Worm (Caenorhabditis elegans) whole organism, L3 larva: Measurements from ENCODE around the gene dmd-10.

Experiments used
- aly-2 ChIP-seq: fragments of 150-350 bp; optimal IDR thresholded peaks from 2 replicates; lab custom pipeline; 2014; ENCODE audit warnings: missing biosample characterization, missing genetic modification characterization
- ama-1 ChIP-seq: fragments of 150-350 bp; optimal IDR thresholded peaks from 2 replicates; lab custom pipeline; 2018
- ceh-28 ChIP-seq: fragments of 150-350 bp; optimal IDR thresholded peaks from 2 replicates; lab custom pipeline; 2014; ENCODE audit warnings: missing biosample characterization, missing genetic modification reagents, missing genetic modification characterization
- ceh-9 ChIP-seq: sonication (generic microtip); optimal IDR thresholded peaks from 2 replicates; lab custom pipeline; 2018; ENCODE audit warnings: missing biosample characterization, missing genetic modification characterization
- daf-12 ChIP-seq: fragments of 150-350 bp; optimal IDR thresholded peaks from 2 replicates; lab custom pipeline; 2014; ENCODE audit warnings: missing biosample characterization, missing genetic modification reagents, missing genetic modification characterization
- egl-27 ChIP-seq: sonication (generic microtip); optimal IDR thresholded peaks from 4 replicates; lab custom pipeline; 2017; ENCODE audit warnings: missing biosample characterization, missing genetic modification reagents, missing genetic modification characterization
- elt-2 ChIP-seq: sonication (generic microtip); optimal IDR thresholded peaks from 2 replicates; lab custom pipeline; 2016; ENCODE audit warnings: missing genetic modification reagents, mild to moderate bottlenecking, missing genetic modification characterization, missing compliant biosample characterization
- eor-1 ChIP-seq, 2 experiments: fragments of 150-350 bp; optimal IDR thresholded peaks; 2 replicates each; lab custom pipeline; 2014 to 2018; ENCODE audit warnings: missing biosample characterization in 2 of 2, missing genetic modification characterization in 2 of 2
- fkh-10 ChIP-seq: sonication (generic microtip); optimal IDR thresholded peaks from 2 replicates; lab custom pipeline; 2017; ENCODE audit warnings: missing biosample characterization, missing genetic modification reagents, missing genetic modification characterization
- fos-1 ChIP-seq: fragments of 150-350 bp; optimal IDR thresholded peaks from 2 replicates; lab custom pipeline; 2014; ENCODE audit warnings: missing biosample characterization, missing genetic modification characterization
- jun-1 ChIP-seq: fragments of 150-350 bp; optimal IDR thresholded peaks from 2 replicates; lab custom pipeline; 2014; ENCODE audit warnings: missing biosample characterization, missing genetic modification reagents, missing genetic modification characterization
- lin-39 ChIP-seq: fragments of 150-350 bp; optimal IDR thresholded peaks from 2 replicates; lab custom pipeline; 2018; ENCODE audit warnings: missing biosample characterization, missing genetic modification reagents, missing genetic modification characterization
- lsy-12 ChIP-seq: sonication (generic microtip); optimal IDR thresholded peaks from 2 replicates; lab custom pipeline; 2016; ENCODE audit warnings: mild to moderate bottlenecking, missing genetic modification characterization, missing compliant biosample characterization
- mml-1 ChIP-seq: fragments of 150-350 bp; sonication (generic microtip); optimal IDR thresholded peaks from 3 replicates; lab custom pipeline; 2014; ENCODE audit warnings: missing biosample characterization, missing genetic modification characterization
- nfya-1 ChIP-seq: sonication (generic microtip); optimal IDR thresholded peaks from 2 replicates; lab custom pipeline; 2017; ENCODE audit warnings: missing genetic modification characterization, mild to moderate bottlenecking, missing compliant biosample characterization, antibody characterized with exemption, moderate library complexity; ENCODE audit not compliant: insufficient read depth
- nhr-23 ChIP-seq: fragments of 150-350 bp; optimal IDR thresholded peaks from 2 replicates; lab custom pipeline; 2014; ENCODE audit warnings: missing biosample characterization, missing genetic modification reagents, missing genetic modification characterization
- nhr-237 ChIP-seq: fragments of 150-350 bp; optimal IDR thresholded peaks from 2 replicates; lab custom pipeline; 2014; ENCODE audit warnings: missing biosample characterization, missing genetic modification characterization
- nhr-25 ChIP-seq: sonication (generic microtip); optimal IDR thresholded peaks from 2 replicates; lab custom pipeline; 2017; ENCODE audit warnings: missing biosample characterization, missing genetic modification characterization
- nhr-28 ChIP-seq: fragments of 150-350 bp; optimal IDR thresholded peaks from 2 replicates; lab custom pipeline; 2014; ENCODE audit warnings: missing biosample characterization, missing genetic modification characterization
- nhr-43 ChIP-seq: sonication (generic microtip); optimal IDR thresholded peaks from 2 replicates; lab custom pipeline; 2016; ENCODE audit warnings: mild to moderate bottlenecking, missing genetic modification characterization, missing compliant biosample characterization; ENCODE audit not compliant: poor library complexity, severe bottlenecking
- nhr-67 ChIP-seq: fragments of 150-350 bp; optimal IDR thresholded peaks from 2 replicates; lab custom pipeline; 2014; ENCODE audit warnings: missing biosample characterization, missing genetic modification characterization
- nhr-76 ChIP-seq: fragments of 150-350 bp; sonication (generic microtip); optimal IDR thresholded peaks from 5 replicates; lab custom pipeline; 2014; ENCODE audit warnings: missing biosample characterization, missing genetic modification characterization
- pha-4 ChIP-seq: fragments of 150-350 bp; optimal IDR thresholded peaks from 2 replicates; lab custom pipeline; 2014; ENCODE audit warnings: missing biosample characterization, missing genetic modification reagents, missing genetic modification characterization
- pqm-1 ChIP-seq: fragments of 150-350 bp; optimal IDR thresholded peaks from 2 replicates; lab custom pipeline; 2017; ENCODE audit warnings: missing biosample characterization, missing genetic modification characterization, inconsistent platforms
- sea-2 ChIP-seq: fragments of 150-350 bp; sonication (generic microtip); optimal IDR thresholded peaks from 4 replicates; lab custom pipeline; 2014; ENCODE audit warnings: missing biosample characterization, missing genetic modification reagents, missing genetic modification characterization
- skn-1 ChIP-seq: fragments of 150-350 bp; optimal IDR thresholded peaks from 2 replicates; lab custom pipeline; 2014; ENCODE audit warnings: missing biosample characterization, missing genetic modification characterization
- snpc-4 ChIP-seq: fragments of 150-350 bp; optimal IDR thresholded peaks from 2 replicates; lab custom pipeline; 2014; ENCODE audit warnings: missing biosample characterization, missing genetic modification characterization
- tbx-2 ChIP-seq: sonication (generic microtip); optimal IDR thresholded peaks from 2 replicates; lab custom pipeline; 2016; ENCODE audit warnings: mild to moderate bottlenecking, missing genetic modification characterization, missing compliant biosample characterization
- unc-62 ChIP-seq: fragments of 150-350 bp; sonication (generic microtip); optimal IDR thresholded peaks from 4 replicates; lab custom pipeline; 2014; ENCODE audit warnings: missing biosample characterization, missing genetic modification reagents, missing genetic modification characterization
- zag-1 ChIP-seq: fragments of 150-350 bp; optimal IDR thresholded peaks from 2 replicates; lab custom pipeline; 2014; ENCODE audit warnings: missing biosample characterization, missing genetic modification characterization
- ztf-11 ChIP-seq: fragments of 150-350 bp; optimal IDR thresholded peaks from 2 replicates; lab custom pipeline; 2014; ENCODE audit warnings: missing biosample characterization, missing genetic modification characterization
- ztf-4 ChIP-seq: fragments of 150-350 bp; optimal IDR thresholded peaks from 2 replicates; lab custom pipeline; 2014; ENCODE audit warnings: missing biosample characterization, missing genetic modification characterization

Gene dmd-10

DNA sequence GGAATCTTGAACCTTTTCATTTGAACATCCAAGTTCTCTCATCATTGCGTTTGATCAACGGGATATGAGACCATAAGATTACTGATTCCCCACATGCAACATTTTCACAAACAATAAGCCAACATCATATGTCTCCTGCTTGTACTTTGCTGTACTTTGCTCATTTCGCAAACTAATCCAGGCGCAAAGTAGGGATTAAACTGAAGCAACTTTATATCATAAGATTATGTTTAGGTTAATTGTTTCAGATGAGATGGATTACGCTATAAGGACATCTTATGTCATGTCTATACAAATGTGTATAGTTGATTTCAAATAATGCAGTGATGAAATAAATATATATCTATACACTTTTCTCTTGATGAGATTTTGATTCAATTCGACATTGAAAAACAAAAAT lies 6.9 kb downstream of the dmd-10 start:
- TF ChIP-seq elt-2 = no peak
- TF ChIP-seq daf-12 (tag; lab: Kevin White, UChicago) = no peak
- TF ChIP-seq nhr-237 (tag; lab: Kevin White, UChicago) = no peak
- TF ChIP-seq nhr-25 (tag; lab: Kevin White, UChicago) = no peak
- no peak for TF ChIP-seq tbx-2 (tag; lab: Kevin White, UChicago)
- TF ChIP-seq nhr-23 (tag; lab: Kevin White, UChicago) = no peak
- TF ChIP-seq ama-1 (lab: Kevin White, UChicago) = no peak

DNA sequence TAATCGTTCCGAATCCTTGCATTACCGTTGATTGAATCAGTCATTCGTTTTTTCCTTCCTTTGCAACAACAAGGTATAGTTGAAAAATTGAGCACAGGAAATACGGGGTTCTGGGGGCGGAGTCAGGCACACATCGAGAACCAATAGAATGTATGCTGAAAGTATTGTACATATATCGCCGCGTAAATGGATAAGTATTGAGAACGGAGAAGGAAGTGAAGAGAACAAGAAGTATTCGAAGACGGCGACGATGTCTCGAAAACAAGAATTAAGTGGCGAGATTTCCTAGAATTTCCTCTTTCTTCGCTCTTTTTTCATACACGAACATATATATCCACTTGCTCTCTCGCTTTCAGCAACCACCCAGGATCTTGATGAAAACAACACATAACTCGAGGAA lies 15.3 kb downstream of the dmd-10 start:
- TF ChIP-seq fkh-10 (GFP tag; lab: Kevin White, UChicago) (peak; percentile 54), aly-2 (tag; lab: Kevin White, UChicago) (no peak)

DNA sequence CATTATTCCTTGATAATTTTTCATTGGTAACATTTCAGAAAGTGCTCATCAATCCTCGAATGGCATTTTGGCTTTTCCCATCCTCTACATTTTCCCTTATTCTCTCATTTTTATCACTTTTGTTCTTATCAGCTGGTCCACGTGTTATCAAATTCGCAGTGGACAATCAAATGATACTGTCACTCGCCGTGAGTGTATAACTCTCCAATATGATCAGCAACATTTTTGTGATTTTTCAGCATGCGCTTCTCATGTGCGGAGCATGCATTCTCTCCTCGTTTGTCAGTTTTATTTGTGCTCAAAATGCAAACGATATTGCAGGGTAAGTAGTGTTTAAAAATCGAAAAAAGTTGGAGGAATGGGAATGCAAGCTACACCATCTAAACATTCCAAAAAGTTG lies 23.8 kb downstream of the dmd-10 start:
- TF ChIP-seq aly-2 (tag; lab: Kevin White, UChicago) (no peak), pqm-1 (peak; percentile 99), elt-2 (peak; percentile 99), mml-1 (tag; lab: Kevin White, UChicago) (peak; percentile 61), jun-1 (tag; lab: Kevin White, UChicago) (peak; percentile 90), lsy-12 (tag; lab: Kevin White, UChicago) (no peak), ztf-4 (tag; lab: Kevin White, UChicago) (no peak), pha-4 (tag; lab: Kevin White, UChicago) (no peak)
- TF ChIP-seq, all 47 proteins: peak for 4

DNA sequence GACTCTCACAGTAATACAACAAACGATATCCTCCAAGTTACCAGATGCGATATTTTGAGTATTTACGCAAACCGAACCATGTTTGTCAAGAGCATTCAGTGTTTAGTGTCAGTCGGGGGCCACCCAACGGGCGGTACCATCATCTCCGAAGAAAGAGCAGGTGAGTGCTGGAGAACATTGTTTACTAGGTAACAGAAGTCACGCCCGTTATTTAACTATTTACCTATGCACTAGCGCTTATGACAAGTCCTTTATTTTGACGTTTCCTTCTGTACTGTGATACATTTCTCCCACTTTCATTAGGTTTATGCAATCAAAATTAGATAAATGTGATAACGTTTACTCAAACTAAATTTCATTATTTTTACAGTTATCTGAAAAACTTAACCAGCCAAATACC lies 26.8 kb downstream of the dmd-10 start, which contains the start of gene F57B1.6:
Gene F57B1.6 (plus strand): TSS at position 79 of the 400 bp plus-strand sequence.
- no peak for TF ChIP-seq skn-1
- no peak for TF ChIP-seq nhr-43 (tag; lab: Kevin White, UChicago)
- TF ChIP-seq ceh-28 (tag; lab: Kevin White, UChicago) = no peak
- TF ChIP-seq nhr-76 = no peak
- no peak for TF ChIP-seq lin-39
- no peak for TF ChIP-seq daf-12 (tag; lab: Kevin White, UChicago)
- TF ChIP-seq nhr-28 (tag; lab: Kevin White, UChicago) = no peak
- no peak for TF ChIP-seq fos-1 (tag; lab: Kevin White, UChicago)

DNA sequence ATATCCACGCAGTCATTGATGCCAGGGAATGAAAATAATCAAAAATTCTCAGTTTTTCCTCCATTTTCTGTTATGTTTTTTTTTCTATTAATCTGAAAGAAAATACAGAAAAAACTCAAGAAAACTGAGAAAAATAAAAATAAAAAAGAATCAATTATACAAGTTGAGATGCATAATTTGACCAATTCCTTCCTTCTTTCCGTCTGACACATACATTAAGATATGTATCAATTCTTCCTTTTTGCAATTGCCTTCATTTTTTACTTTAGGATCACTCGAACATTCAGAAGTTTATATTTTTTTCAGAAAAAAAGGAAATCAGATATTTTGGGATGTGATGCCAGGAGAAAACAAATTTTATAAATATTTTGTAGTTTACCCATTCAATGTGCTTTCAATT lies 29.0 kb downstream of the dmd-10 start, which contains the start of gene F57B1.5:
Gene F57B1.5 (plus strand): TSS at position 301 of the 400 bp plus-strand sequence.
- TF ChIP-seq fos-1 (tag; lab: Kevin White, UChicago) (no peak), sea-2 (GFP tag; lab: Kevin White, UChicago) (no peak), pqm-1 (no peak), nhr-43 (tag; lab: Kevin White, UChicago) (no peak), daf-12 (tag; lab: Kevin White, UChicago) (no peak)

DNA sequence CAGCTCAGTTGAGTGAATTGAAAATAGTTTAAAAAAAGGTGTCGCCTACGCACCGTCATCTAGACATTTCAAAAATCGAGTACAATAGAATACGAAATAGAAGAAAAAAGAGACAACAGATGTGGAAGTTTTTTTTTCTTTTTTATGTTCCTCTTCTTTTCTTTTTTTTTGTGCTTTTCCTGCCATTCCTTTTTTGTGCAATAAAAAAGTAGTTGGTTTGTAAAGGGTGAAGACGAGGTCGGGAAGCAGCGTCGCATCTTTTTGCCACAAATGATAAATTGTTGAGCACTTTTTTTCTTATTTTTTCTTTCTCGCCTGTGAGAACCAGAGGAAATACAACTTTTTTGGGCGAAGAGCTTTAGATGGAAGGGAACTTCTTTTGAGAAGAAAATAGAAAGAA lies 29.9 kb downstream of the dmd-10 start:
- TF ChIP-seq ceh-9 (tag; lab: Kevin White, UChicago) = no peak
- no peak for TF ChIP-seq elt-2
- TF ChIP-seq nfya-1 (tag; lab: Kevin White, UChicago) = peak; percentile 8
- TF ChIP-seq lin-39 = peak; percentile 32
- TF ChIP-seq fkh-10 (GFP tag; lab: Kevin White, UChicago) = peak; percentile 10
- no peak for TF ChIP-seq egl-27 (tag; lab: Kevin White, UChicago)
- no peak for TF ChIP-seq lsy-12 (tag; lab: Kevin White, UChicago)
- no peak for TF ChIP-seq daf-12 (tag; lab: Kevin White, UChicago)
- TF ChIP-seq unc-62 (GFP tag; lab: Kevin White, UChicago) = no peak
- TF ChIP-seq mml-1 (tag; lab: Kevin White, UChicago) = no peak

DNA sequence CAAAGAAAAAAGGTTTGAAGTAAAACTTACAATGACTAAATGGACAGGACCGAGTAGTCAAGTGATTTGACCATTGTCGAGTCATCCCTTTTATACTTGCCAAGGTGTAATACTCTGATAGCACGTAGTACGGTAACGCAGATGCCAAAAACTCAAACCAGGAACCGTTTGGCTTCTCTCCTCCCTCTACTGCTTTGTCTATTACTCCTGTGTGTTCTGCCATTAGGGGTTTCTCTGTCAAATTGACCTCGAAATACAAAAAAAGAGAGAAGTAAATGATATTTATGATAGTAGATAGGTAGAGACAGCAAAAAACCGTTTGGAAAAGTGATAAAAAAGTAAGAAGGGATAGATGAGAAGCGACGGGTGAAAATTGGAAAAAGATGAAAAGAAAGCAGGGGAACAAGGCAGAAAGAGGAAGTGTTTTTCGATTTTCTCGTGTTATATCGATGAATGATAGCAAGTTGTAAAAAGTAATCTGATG lies 34.2 kb downstream of the dmd-10 start, which contains the start of the genes col-159 and col-160:
Gene col-159 (minus strand): TSS at position 51 of the 484 bp plus-strand sequence.
Gene col-160 (minus strand): TSS at position 63 of the 484 bp plus-strand sequence.
- TF ChIP-seq ceh-28 (tag; lab: Kevin White, UChicago) (peak; percentile 37), nhr-28 (tag; lab: Kevin White, UChicago) (no peak), sea-2 (GFP tag; lab: Kevin White, UChicago) (no peak), nhr-43 (tag; lab: Kevin White, UChicago) (peak; percentile 39), tbx-2 (tag; lab: Kevin White, UChicago) (no peak), snpc-4 (tag; lab: Kevin White, UChicago) (no peak), nhr-25 (tag; lab: Kevin White, UChicago) (peak; percentile 21), fos-1 (tag; lab: Kevin White, UChicago) (no peak), ztf-11 (no peak), ceh-9 (tag; lab: Kevin White, UChicago) (no peak), egl-27 (tag; lab: Kevin White, UChicago) (peak; percentile 61), nhr-67 (no peak), zag-1 (tag; lab: Kevin White, UChicago) (no peak), ztf-4 (tag; lab: Kevin White, UChicago) (no peak), eor-1 (tag; optimal IDR thresholded peaks at IDR 0.05; lab: Kevin White, UChicago) (no peak), daf-12 (tag; lab: Kevin White, UChicago) (no peak), nhr-23 (tag; lab: Kevin White, UChicago) (peak; percentile 79)
- TF ChIP-seq, all 47 proteins: peak for 5
